Fruit fly (Drosophila melanogaster) S2 (cell line): ENCODE measurements around the gene NFAT.

ENCODE experiments used
- CG8478 ChIP-seq: fragments of >200 bp; optimal IDR thresholded peaks from 2 replicates; lab custom pipeline; 2018
- CTCF ChIP-seq, 2 experiments: fragments of >200 bp; optimal IDR thresholded peaks; 2 replicates each; lab custom pipeline; 2018

Gene NFAT

DNA sequence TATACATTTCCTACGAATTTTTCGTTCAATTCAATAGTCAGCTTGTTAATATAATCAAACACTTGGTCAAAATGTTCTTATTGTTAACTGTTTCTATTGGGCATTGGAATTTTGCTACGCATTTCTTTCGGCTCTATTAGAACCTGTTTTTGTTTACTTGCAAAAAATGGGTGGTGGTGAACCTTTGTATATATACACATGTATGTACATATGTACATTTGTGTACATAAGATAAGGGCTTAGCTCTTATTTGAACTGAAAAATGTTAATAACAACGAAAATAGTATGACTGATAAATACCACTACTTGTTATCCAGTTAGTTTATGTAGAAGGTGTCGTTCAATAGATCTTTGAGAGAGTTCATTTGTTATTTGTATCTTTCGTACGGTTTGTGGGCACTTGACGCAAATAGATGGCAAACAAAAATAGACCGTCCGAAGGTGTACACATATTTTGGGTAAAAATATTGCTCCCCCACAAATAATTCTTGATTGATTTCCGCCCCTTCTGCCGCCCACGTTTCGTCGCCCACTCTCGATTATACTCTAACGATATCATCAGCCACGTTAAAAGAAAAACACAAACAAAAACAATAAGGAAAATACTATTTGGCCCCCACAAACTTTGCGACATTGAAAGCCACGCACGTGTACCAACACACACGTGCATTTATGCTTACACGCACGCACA, 1.5 kb downstream of the NFAT start:
- TF ChIP-seq CG8478 (lab: Kevin White, UChicago) (no peak), CTCF (optimal IDR thresholded peaks at IDR 0.05; lab: Kevin White, UChicago) (no peak)

DNA sequence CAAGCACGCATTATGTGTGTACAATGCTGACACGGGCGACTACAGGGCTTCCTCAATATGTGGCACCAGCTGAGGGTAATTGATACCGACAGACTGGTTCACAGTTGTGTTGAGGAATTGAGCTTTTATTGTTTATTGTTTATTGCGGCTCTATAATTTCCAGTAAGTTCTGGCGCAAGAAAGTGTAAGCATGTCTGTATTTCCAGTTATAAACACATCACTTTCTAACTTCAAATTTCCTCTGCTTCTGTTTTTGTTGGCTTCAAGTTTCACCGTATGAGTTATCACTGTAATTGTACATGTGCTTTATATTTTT, 2.0 kb downstream of the NFAT start:
- no peak for TF ChIP-seq CG8478 (lab: Kevin White, UChicago)
- TF ChIP-seq CTCF (optimal IDR thresholded peaks at IDR 0.05; lab: Kevin White, UChicago), result no peak

DNA sequence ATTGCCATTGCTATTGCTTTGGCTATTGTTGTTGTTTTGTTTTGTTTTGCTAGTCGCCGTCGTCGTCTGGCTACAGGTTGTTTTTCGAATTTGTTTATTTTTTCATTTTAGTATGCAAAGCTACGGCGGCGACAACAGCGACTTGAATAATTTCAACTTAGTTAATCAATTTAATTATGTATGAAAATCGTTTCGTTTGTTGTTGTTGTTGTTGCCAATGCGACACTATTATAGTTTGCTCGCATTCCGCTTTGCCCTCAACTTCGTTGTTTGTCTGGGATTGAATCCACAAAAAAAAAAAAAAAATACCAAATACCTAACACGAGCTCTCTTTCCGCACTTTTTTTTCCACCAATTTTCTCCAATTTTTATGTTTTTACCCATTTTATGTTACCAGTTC, 3.3 kb downstream of the NFAT start:
- TF ChIP-seq CTCF (optimal IDR thresholded peaks at IDR 0.05; lab: Kevin White, UChicago) (no peak), CG8478 (lab: Kevin White, UChicago) (no peak)

DNA sequence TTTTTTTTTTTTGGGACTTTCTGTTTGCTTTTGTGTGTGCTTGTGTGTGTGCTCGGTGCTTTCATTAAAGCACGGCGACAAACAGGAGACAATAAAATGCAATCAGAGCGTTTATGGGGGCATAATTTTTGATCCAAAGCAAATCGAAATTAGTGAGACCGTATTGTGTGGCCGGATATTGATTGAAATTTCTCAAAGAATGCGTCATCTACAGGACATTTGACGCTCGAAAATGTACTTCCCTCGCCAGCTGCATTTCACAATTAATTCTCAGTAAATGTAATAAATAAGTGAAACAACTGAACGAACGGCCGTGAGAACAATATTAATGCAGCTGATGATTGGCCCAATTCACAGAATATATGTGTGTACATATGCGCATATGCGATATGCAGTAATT, 4.9 kb downstream of the NFAT start:
- TF ChIP-seq CTCF (optimal IDR thresholded peaks at IDR 0.05; lab: Kevin White, UChicago) (no peak), CG8478 (lab: Kevin White, UChicago) (no peak)

DNA sequence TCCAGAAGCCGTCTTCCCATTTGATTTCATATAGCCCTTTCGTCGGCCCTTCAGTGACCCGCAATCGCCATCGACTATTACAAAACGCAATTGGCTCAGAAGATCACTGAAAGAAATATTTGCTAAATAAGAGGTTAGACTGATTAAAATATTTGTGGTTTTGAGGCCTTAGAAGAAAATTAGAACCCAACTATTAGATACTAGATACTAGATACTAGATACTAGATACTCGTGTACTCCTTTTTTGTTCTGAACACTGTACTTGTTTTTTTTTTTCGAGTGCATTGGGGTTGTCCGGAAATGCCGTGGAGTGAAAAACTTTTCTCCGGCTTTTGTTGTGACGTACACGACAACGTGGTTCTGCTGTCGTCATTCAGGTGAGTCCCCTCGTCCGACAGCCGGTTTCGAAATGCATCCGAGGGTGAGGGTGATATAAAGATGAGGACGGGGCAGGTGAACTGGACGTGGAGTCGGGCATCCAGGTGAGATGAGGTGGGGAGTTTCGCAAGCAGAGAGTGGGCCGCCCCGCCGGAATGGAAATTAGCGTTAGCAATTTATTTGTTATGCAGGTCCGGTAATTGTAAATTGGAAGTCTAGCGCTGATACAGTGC, 5.8 kb downstream of the NFAT start:
- TF ChIP-seq CTCF (optimal IDR thresholded peaks at IDR 0.05; lab: Kevin White, UChicago) (no peak), CG8478 (lab: Kevin White, UChicago) (no peak)

DNA sequence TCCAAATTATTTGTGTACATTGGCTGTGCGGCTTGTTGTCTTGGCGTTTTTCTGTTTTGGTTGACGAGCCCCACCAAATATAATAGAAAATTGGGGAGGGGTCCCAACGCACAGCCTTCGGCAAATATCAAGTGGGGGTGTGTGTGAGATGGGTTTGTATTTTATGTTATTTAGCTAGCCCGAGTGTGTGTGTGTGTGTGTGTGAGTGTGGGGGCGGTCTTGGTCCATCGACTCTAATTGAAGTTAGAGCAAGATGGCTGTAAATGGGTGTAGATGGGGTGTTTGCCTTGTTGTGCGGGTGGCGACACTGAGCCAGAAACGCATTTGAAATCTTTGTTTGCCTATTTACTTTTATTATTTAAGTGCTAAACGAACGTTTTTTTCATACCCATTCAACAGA, 8.1 kb downstream of the NFAT start:
- no peak for TF ChIP-seq CTCF (optimal IDR thresholded peaks at IDR 0.05; lab: Kevin White, UChicago)
- no peak for TF ChIP-seq CG8478 (lab: Kevin White, UChicago)

DNA sequence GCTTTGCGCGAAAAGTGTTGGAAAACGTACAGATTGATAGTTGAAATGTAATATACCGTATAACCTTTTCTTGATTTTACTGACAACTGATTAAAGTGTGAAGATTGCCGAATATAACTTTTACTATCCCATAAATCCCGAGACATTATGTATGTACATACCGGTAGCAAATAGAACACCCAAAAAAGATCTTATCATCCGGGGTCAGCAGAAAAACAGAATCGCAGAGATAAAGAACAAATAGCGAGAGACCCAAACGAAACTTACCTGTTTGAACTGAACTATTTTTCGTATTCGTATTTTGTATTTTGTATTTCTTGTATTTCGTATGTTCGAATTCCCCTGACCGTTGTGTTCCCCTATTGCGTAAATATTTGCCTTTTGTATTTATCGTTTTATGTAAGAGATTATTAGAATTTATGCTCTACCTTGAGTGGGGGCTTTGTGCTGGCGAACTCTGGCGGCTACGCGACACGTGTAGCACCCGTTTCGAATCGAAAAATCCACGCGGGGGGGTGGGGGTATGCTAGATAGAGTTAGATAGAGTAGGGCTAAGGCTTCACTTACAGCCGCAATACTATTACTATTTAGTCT, 8.8 kb downstream of the NFAT start:
- TF ChIP-seq CG8478 (lab: Kevin White, UChicago) (no peak), CTCF (optimal IDR thresholded peaks at IDR 0.05; lab: Kevin White, UChicago) (no peak)

DNA sequence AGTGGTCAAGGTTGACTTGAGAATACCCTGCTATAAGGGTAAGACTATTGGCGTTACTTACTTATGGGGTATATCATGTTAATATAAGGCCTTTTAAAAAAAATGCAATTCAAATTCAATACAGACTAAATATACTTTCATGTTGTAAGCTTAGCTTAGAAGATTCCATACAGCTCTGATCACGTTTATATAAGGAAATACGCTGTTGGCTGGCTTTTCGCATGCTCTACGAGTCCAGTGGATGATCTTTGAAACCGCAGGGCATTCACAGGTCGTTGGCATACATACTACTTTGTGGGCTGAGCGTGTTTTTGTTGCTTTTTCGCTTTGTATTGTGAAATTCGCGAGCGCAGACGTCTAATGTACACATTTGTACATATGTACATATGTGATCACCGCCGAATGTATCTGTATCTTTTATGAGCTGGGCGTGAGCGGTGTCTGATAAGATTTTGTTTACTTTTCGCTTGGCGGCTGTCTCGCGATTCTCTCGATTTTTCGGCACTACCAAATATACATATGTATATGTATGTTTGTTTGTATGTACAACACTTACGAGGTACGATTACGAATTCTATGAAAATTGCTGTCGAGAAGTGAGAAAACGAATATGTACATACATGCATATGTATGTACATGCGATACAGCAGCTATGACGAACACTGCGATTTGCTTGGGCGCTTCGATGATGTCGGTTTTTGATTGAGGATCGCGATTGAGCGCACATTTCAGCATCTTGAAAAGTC, 9.9 kb downstream of the NFAT start:
- TF ChIP-seq CG8478 (lab: Kevin White, UChicago) (no peak), CTCF (optimal IDR thresholded peaks at IDR 0.05; lab: Kevin White, UChicago) (no peak)

DNA sequence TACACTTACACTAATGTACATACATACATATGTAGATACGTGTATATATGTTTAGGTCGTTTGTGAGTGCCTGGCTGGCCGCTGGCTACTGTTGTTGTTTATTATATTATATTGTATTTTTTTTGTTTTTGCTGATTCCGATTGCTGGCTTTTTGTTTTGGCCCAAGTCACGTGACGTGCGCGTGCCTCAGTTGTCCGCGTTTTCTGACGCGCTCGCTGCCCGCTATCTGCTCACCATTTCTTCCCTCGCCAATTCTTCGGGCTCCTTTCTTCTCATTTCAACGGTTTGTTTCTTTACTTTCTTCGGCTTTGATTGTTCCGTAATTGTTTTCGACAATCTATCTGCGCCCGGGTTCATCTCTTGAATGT, 10.4 kb downstream of the NFAT start:
- no peak for TF ChIP-seq CTCF (optimal IDR thresholded peaks at IDR 0.05; lab: Kevin White, UChicago)
- TF ChIP-seq CG8478 (lab: Kevin White, UChicago), result no peak

DNA sequence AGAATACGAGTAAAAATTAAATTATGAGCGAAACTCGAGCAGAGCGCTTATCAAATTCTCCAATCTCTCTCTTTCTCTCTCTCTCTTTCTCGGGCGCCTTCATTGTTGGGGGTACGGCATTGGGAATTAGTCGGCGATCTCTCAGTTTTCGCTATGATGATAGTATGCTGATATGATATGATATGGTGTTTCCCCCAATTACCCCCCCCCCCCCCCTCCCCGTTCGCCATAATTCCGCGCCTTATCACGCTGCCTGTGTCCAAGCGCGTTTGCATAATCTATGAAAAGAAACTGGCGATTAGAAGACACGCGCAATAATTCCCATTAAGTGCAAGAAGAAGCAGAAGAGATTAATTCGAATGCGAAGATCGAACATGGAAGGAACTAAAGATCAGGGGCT, 12.3 kb downstream of the NFAT start:
- TF ChIP-seq CG8478 (lab: Kevin White, UChicago) (no peak), CTCF (optimal IDR thresholded peaks at IDR 0.05; lab: Kevin White, UChicago) (no peak)

DNA sequence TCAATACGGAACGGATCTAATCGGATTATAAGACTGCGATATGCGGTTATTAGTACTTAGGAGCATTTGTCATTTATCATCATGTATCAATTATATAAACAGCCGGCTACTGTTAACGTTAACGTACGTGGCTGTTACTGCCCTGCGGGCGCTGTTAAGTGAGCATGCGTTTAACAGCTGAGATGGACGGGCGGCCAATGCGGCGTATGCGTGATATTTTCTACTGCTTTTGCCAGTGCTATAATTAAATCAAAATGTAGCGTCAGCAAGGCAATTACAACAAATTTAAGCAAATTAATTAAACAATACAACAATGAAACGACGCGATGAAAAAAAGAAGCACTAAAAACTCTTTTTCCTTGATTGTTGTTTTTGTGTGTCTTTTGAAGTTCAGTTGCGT, 13.0 kb downstream of the NFAT start:
- no peak for TF ChIP-seq CTCF (optimal IDR thresholded peaks at IDR 0.05; lab: Kevin White, UChicago)
- no peak for TF ChIP-seq CG8478 (lab: Kevin White, UChicago)

DNA sequence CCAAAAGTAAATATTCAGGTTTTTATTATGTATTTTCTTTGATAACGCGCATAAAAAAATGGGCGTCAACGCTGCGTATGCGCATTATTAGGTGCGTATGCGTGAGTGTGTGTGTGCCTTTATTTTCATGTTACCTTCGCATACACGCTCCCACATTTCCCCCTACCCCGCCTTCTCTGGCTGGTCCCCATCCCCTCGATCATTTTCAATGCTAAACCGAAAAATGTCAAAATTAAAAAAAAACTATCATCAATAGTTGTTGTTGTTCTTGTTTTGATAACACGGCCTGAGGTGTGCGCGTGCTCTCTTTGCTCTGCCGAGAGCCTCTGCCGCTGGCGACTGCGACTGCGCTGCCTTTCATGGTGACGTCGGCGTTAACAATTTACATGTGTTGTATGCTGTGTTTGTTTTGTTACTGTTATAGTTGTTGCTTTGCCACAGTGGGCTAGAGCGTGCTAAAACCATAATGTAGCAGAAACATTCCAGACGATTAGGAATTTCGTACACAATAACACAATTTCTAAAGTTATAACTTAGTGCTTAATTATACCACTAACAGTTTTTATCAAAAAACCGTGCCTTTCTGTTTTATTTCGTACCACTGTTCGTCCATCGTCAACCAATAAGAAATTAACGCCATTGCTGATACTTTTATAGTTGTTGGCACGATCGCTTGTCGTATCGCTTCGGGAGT, 15.6 kb downstream of the NFAT start:
- TF ChIP-seq CTCF (optimal IDR thresholded peaks at IDR 0.05; lab: Kevin White, UChicago) (no peak), CG8478 (lab: Kevin White, UChicago) (no peak)

DNA sequence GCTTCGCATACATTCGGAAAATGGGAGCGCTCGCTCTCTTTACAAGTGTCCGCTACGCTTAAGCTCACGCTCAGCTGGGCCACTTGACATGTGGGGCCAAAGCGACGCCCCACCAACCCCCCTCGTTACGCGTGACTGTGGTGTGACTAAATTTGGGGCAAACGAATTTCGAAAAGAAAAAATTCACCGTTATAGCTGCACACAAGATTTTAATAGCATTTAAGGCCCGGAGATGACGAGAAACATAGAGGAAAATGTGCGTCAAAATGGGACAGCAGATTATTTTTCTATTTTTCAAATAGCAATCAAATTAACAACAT, 16.1 kb downstream of the NFAT start:
- no peak for TF ChIP-seq CTCF (optimal IDR thresholded peaks at IDR 0.05; lab: Kevin White, UChicago)
- no peak for TF ChIP-seq CG8478 (lab: Kevin White, UChicago)

DNA sequence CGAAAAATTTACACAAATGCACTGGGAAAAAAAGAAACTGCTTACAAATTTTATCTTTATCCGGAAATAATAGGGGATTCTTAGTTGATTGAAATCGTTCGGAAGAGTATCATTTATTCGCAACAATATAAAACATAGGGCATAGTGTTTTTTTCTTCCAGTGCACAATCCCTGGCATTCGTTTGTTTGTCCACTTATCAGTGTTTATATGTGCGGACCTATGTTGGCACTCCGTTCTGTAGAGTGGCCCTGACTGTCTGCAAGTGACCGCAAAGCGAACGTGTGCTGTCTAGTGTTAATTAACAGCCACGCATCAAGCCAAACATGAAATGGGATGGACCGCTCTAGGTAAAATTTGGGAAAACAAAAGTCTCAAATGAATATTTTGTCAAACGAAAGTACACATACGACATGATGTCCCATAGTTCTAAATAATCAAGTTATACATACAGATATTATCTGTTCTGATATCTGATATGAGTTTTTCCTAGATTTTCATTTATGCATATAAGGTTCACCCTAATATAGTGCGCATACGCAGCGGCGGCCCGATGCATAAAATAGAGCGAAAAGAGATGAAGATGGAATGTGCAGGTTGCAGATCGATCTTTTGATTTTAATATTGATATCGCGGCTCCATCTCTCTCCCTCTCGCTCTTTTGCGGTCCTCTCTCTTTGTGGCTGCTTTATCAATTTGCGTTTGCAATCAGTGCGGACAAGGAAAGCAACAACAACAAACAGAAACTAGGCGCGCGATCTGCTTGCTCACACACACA, 16.8 kb downstream of the NFAT start:
- TF ChIP-seq CG8478 (lab: Kevin White, UChicago) (no peak), CTCF (optimal IDR thresholded peaks at IDR 0.05; lab: Kevin White, UChicago) (no peak)
